Worm (Caenorhabditis elegans): ENCODE results near the gene dhs-27.

Gene dhs-27

ce11 chrX:3368659-3369058 lies 45.9 kb downstream of the dhs-27 start, which contains the start of gene ZK563.2:
Gene ZK563.2 (plus strand): TSS chrX:3368959.
- TF ChIP-seq tbx-37 (GFP tag; conservative IDR thresholded peaks at IDR 0.05) (no peak), hmg-4 (GFP tag; optimal IDR thresholded peaks at IDR 0.05) (no peak), hnd-1 (tag; optimal IDR thresholded peaks at IDR 0.05) (no peak)

ce11 chrX:3366782-3367181 lies 47.7 kb downstream of the dhs-27 start:
- TF ChIP-seq tbx-11 (GFP tag; IDR thresholded peaks at IDR 0.05) (no peak), aly-1 (tag; optimal IDR thresholded peaks at IDR 0.05) (no peak), ceh-36 (tag; optimal IDR thresholded peaks at IDR 0.05) (no peak), tbx-37 (GFP tag; conservative IDR thresholded peaks at IDR 0.05) (no peak), ama-1 (optimal IDR thresholded peaks at IDR 0.05) (no peak), scrt-1 (GFP tag; IDR thresholded peaks at IDR 0.05) (no peak), B0310.2 (tag; optimal IDR thresholded peaks at IDR 0.05) (no peak)
